Worm (Caenorhabditis elegans): ENCODE measurements around the gene tpst-2.

- TF ChIP-seq nhr-2 (tag; optimal IDR thresholded peaks at IDR 0.05) (no peak), pha-4 (tag; optimal IDR thresholded peaks at IDR 0.05) (no peak), nhr-12 (tag; optimal IDR thresholded peaks at IDR 0.05) (no peak), unc-39 (tag; optimal IDR thresholded peaks at IDR 0.05) (no peak), lsy-2 (tag; optimal IDR thresholded peaks at IDR 0.05) (no peak), elt-1 (tag; optimal IDR thresholded peaks at IDR 0.05; ENCODE audit: borderline replicate concordance, insufficient read depth) (no peak), mep-1 (tag; optimal IDR thresholded peaks at IDR 0.05) (no peak), blmp-1 (tag; optimal IDR thresholded peaks at IDR 0.05) (no peak), nhr-28 (tag; optimal IDR thresholded peaks at IDR 0.05) (no peak), snpc-4 (tag; optimal IDR thresholded peaks at IDR 0.05) (no peak), nhr-76 (tag; optimal IDR thresholded peaks at IDR 0.05) (no peak), ceh-43 (GFP tag; optimal IDR thresholded peaks at IDR 0.05) (no peak), ces-1 (GFP tag; optimal IDR thresholded peaks at IDR 0.05) (no peak), lin-13 (tag; optimal IDR thresholded peaks at IDR 0.05) (no peak)
These were observed 22.3 kb upstream of the tpst-2 start for ce11 chrIII:748782-749181.

Measured in whole organism, mixed stage, embryonic.